Fruit fly (Drosophila melanogaster) Kc167 (cell line): Measurements from ENCODE around the gene Tpi.

Experiments used
- Myc ChIP-seq: fragments of >200 bp; optimal IDR thresholded peaks from 2 replicates; lab custom pipeline; 2017; ENCODE audit warnings: missing external identifiers
- insv ChIP-seq: fragments of >200 bp; optimal IDR thresholded peaks from 3 replicates; lab custom pipeline; 2018; ENCODE audit warnings: missing external identifiers
- psq ChIP-seq: fragments of >200 bp; optimal IDR thresholded peaks from 2 replicates; lab custom pipeline; 2017; ENCODE audit warnings: missing external identifiers

dm6 chr3R:30160312-30160942, 26.0 kb upstream of the Tpi start, which contains the start of gene CG11498:
- no peak for TF ChIP-seq insv (lab: Kevin White, UChicago)
- no peak for TF ChIP-seq psq
- TF ChIP-seq Myc (lab: Kevin White, UChicago): no peak
